Worm (Caenorhabditis elegans) whole organism, L4 larva: ENCODE measurements around the gene F21A3.3.

Experiments used
- F44E2.7 ChIP-seq: fragments of 200-800 bp; sonication (Bioruptor generic); IDR thresholded peaks from 2 replicates; pipeline ENCODE4 v2.1.2; 2022; ENCODE audit warnings: missing genetic modification characterization, missing compliant biosample characterization
- ama-1 ChIP-seq: fragments of 150-350 bp; optimal IDR thresholded peaks from 2 replicates; lab custom pipeline; 2014; ENCODE audit warnings: inconsistent platforms, mixed read lengths
- ceh-44 ChIP-seq: fragments of 200-800 bp; sonication (Bioruptor generic); IDR thresholded peaks from 2 replicates; pipeline ENCODE4 v1.3.6; 2022; ENCODE audit warnings: missing genetic modification reagents, missing genetic modification characterization, missing compliant biosample characterization
- mep-1 ChIP-seq: fragments of 150-350 bp; sonication (generic microtip); optimal IDR thresholded peaks from 3 replicates; lab custom pipeline; 2014; ENCODE audit warnings: missing biosample characterization, missing genetic modification characterization
- unc-130 ChIP-seq: sonication (generic microtip); optimal IDR thresholded peaks from 2 replicates; lab custom pipeline; 2016; ENCODE audit warnings: missing genetic modification reagents, missing genetic modification characterization, missing compliant biosample characterization

- TF ChIP-seq unc-130 (GFP tag; lab: Kevin White, UChicago) (no peak), ama-1 (lab: Kevin White, UChicago) (no peak), mep-1 (tag; lab: Kevin White, UChicago) (no peak), ceh-44 (GFP tag; lab: Robert Waterston, UW) (no peak), F44E2.7 (no peak)
These were observed 2.1 kb upstream of the F21A3.3 start for ce11 chrV:15515365-15515764.
